Worm (Caenorhabditis elegans): ENCODE results near the gene npr-36.
A peak's percentile ranks its signal among the peaks of the same experiment; 100 is the strongest.

npr-36 gene

ce11 chrX:17392182-17392581, 32.6 kb downstream of the npr-36 start (continued):
- TF ChIP-seq zag-1 (tag; optimal IDR thresholded peaks at IDR 0.05) (no peak), mef-2 (tag; optimal IDR thresholded peaks at IDR 0.05) (no peak), nhr-11 (tag; optimal IDR thresholded peaks at IDR 0.05) (no peak), nhr-19 (GFP tag; conservative IDR thresholded peaks at IDR 0.05) (peak; percentile 57), aly-2 (tag; optimal IDR thresholded peaks at IDR 0.05) (no peak), nhr-85 (tag) (peak; percentile 88), ceh-8 (GFP tag; optimal IDR thresholded peaks at IDR 0.05) (no peak)

- TF ChIP-seq sptf-1 (tag; optimal IDR thresholded peaks at IDR 0.05), result no peak
- TF ChIP-seq zag-1 (tag; optimal IDR thresholded peaks at IDR 0.05), result no peak
- no peak for TF ChIP-seq efl-1 (optimal IDR thresholded peaks at IDR 0.05)
- peak in 1 of 2 experiments; percentile 24 for TF ChIP-seq efl-1 (GFP tag; optimal IDR thresholded peaks at IDR 0.05 in 1 of 2)
- no peak for TF ChIP-seq F16B12.6 (tag; optimal IDR thresholded peaks at IDR 0.05)
- no peak for TF ChIP-seq lin-14 (GFP tag; optimal IDR thresholded peaks at IDR 0.05)
- TF ChIP-seq snu-23 (GFP tag; optimal IDR thresholded peaks at IDR 0.05), result peak; percentile 24
Measured at ce11 chrX:17396456-17396855, 36.9 kb downstream of the npr-36 start, which contains the start of the genes vap-1 and F11C7.2. vap-1 (minus strand) TSS chrX:17396556. F11C7.2 (plus strand) TSS chrX:17396814.

- no peak for TF ChIP-seq ztf-4 (tag; optimal IDR thresholded peaks at IDR 0.05)
- TF ChIP-seq C04F5.9 (tag; optimal IDR thresholded peaks at IDR 0.05), result no peak
- no peak for TF ChIP-seq nhr-28 (tag; optimal IDR thresholded peaks at IDR 0.05)
- TF ChIP-seq mdl-1 (tag; optimal IDR thresholded peaks at IDR 0.05), result no peak
- TF ChIP-seq fkh-8 (tag; optimal IDR thresholded peaks at IDR 0.05), result no peak
Measured at ce11 chrX:17398293-17398692, 38.7 kb downstream of the npr-36 start, which contains the start of gene F11C7.7. F11C7.7 (plus strand) TSS chrX:17398593.

- no peak for TF ChIP-seq pag-3 (tag; optimal IDR thresholded peaks at IDR 0.05; ENCODE audit: borderline replicate concordance, insufficient read depth)
- TF ChIP-seq snpc-4 (tag; optimal IDR thresholded peaks at IDR 0.05), result no peak
- TF ChIP-seq nhr-77 (tag; optimal IDR thresholded peaks at IDR 0.05), result no peak
- no peak for TF ChIP-seq vab-15 (tag; optimal IDR thresholded peaks at IDR 0.05)
Measured at ce11 chrX:17400425-17400824, 40.9 kb downstream of the npr-36 start.

ce11 chrX:17401264-17401663, 41.7 kb downstream of the npr-36 start, which contains the start of gene F11C7.6:
F11C7.6 (plus strand) TSS chrX:17401564.
- TF ChIP-seq nhr-28 (tag; optimal IDR thresholded peaks at IDR 0.05) (no peak), unc-130 (tag; optimal IDR thresholded peaks at IDR 0.05) (no peak), swsn-7 (tag; optimal IDR thresholded peaks at IDR 0.05) (no peak), C34B4.2 (tag; optimal IDR thresholded peaks at IDR 0.05) (no peak), dpl-1 (GFP tag; optimal IDR thresholded peaks at IDR 0.05) (no peak), unc-98 (GFP tag; IDR thresholded peaks at IDR 0.05) (no peak), fkh-8 (tag; optimal IDR thresholded peaks at IDR 0.05) (no peak)

- no peak for TF ChIP-seq ets-5 (GFP tag; IDR thresholded peaks at IDR 0.05)
- no peak for TF ChIP-seq snpc-4 (tag; optimal IDR thresholded peaks at IDR 0.05)
- TF ChIP-seq zip-4 (GFP tag; optimal IDR thresholded peaks at IDR 0.05), result no peak
- no peak for TF ChIP-seq C04F5.9 (tag; optimal IDR thresholded peaks at IDR 0.05)
- no peak for TF ChIP-seq pax-3 (tag; optimal IDR thresholded peaks at IDR 0.05)
- TF ChIP-seq mef-2 (tag; optimal IDR thresholded peaks at IDR 0.05), result no peak
- TF ChIP-seq nhr-11 (tag; optimal IDR thresholded peaks at IDR 0.05), result no peak
- no peak for TF ChIP-seq nhr-20 (tag; optimal IDR thresholded peaks at IDR 0.05)
- no peak for TF ChIP-seq tbx-2 (tag; optimal IDR thresholded peaks at IDR 0.05)
- no peak for TF ChIP-seq nhr-84 (tag; optimal IDR thresholded peaks at IDR 0.05)
- no peak for TF ChIP-seq xbp-1 (tag; optimal IDR thresholded peaks at IDR 0.05)
- TF ChIP-seq ztf-4 (tag; optimal IDR thresholded peaks at IDR 0.05), result no peak
- no peak for TF ChIP-seq dpl-1 (GFP tag; optimal IDR thresholded peaks at IDR 0.05)
- TF ChIP-seq pqm-1 (tag; optimal IDR thresholded peaks at IDR 0.05), result no peak
Measured at ce11 chrX:17403058-17403457, 43.5 kb downstream of the npr-36 start.
